4 fruit fly cellular contexts compared by ENCODE assay signal in genomic region chr3R:23284256-23284655, dm6.
TF ChIP-seq lines count a peak whose summit lies in the region.

No protein-coding gene starts in this region.

- no peak for TF ChIP-seq CTCF in whole organism, embryonic (GFP tag; optimal IDR thresholded peaks at IDR 0.05; lab: Kevin White, UChicago)

TF ChIP-seq in whole organism, adult, 20 proteins besides CTCF, POLR2A, EP300 and RAD21:
- TF ChIP-seq CG7101 (tag; optimal IDR thresholded peaks at IDR 0.05; lab: Kevin White, UChicago) (peak; percentile 9), CG33017 (tag; optimal IDR thresholded peaks at IDR 0.05; lab: Kevin White, UChicago) (peak; percentile 30), ovo (GFP tag; optimal IDR thresholded peaks at IDR 0.05; lab: Kevin White, UChicago) (no peak)

TF ChIP-seq in whole organism, embryonic, 481 proteins besides CTCF, POLR2A, EP300 and RAD21 (continues in another document):
- TF ChIP-seq org-1 (GFP tag; optimal IDR thresholded peaks at IDR 0.05; lab: Kevin White, UChicago) (no peak), CG3407 (GFP tag; optimal IDR thresholded peaks at IDR 0.05; lab: Kevin White, UChicago) (no peak), gcm2 (GFP tag; optimal IDR thresholded peaks at IDR 0.05; lab: Kevin White, UChicago) (no peak), CG15011 (GFP tag; optimal IDR thresholded peaks at IDR 0.05; lab: Kevin White, UChicago) (peak; percentile 24), tgo (GFP tag; IDR thresholded peaks at IDR 0.05; lab: Robert Waterston, UW) (no peak), nerfin-2 (GFP tag; IDR thresholded peaks at IDR 0.05; lab: Robert Waterston, UW; ENCODE audit: partially characterized antibody) (no peak), CG18619 (GFP tag; optimal IDR thresholded peaks at IDR 0.05; lab: Kevin White, UChicago) (peak; percentile 12), CG14441 (GFP tag; IDR thresholded peaks at IDR 0.05; lab: Robert Waterston, UW) (no peak), phol (tag; optimal IDR thresholded peaks at IDR 0.05; lab: Kevin White, UChicago) (no peak), hkb (optimal IDR thresholded peaks at IDR 0.05; lab: Kevin White, UChicago) (no peak), hkb (GFP tag; IDR thresholded peaks at IDR 0.05; lab: Robert Waterston, UW) (no peak), ash1 (GFP tag; optimal IDR thresholded peaks at IDR 0.05; lab: Kevin White, UChicago) (no peak), CG33213 (GFP tag; optimal IDR thresholded peaks at IDR 0.05; lab: Kevin White, UChicago) (no peak), Ets97D (GFP tag; optimal IDR thresholded peaks at IDR 0.05; lab: Kevin White, UChicago) (no peak), pum (GFP tag; optimal IDR thresholded peaks at IDR 0.05; lab: Kevin White, UChicago) (no peak), chn (GFP tag; optimal IDR thresholded peaks at IDR 0.05; lab: Kevin White, UChicago) (no peak), CG1529 (GFP tag; optimal IDR thresholded peaks at IDR 0.05; lab: Kevin White, UChicago) (no peak), zf30C (GFP tag; optimal IDR thresholded peaks at IDR 0.05; lab: Kevin White, UChicago) (no peak), CG7839 (tag; optimal IDR thresholded peaks at IDR 0.05; lab: Kevin White, UChicago) (no peak), z (GFP tag; IDR thresholded peaks at IDR 0.05; lab: Robert Waterston, UW) (no peak), luna (GFP tag; optimal IDR thresholded peaks at IDR 0.05; lab: Kevin White, UChicago) (no peak), NC2α (GFP tag; optimal IDR thresholded peaks at IDR 0.05; lab: Kevin White, UChicago) (no peak), fd64A (GFP tag; optimal IDR thresholded peaks at IDR 0.05; lab: Kevin White, UChicago) (peak; percentile 10), zfh1 (GFP tag; IDR thresholded peaks at IDR 0.05; lab: Robert Waterston, UW) (no peak), CHES-1-like (GFP tag; optimal IDR thresholded peaks at IDR 0.05; lab: Kevin White, UChicago) (no peak), CG12219 (GFP tag; optimal IDR thresholded peaks at IDR 0.05; lab: Kevin White, UChicago) (peak; percentile 18), bsh (GFP tag; optimal IDR thresholded peaks at IDR 0.05; lab: Kevin White, UChicago) (peak in 1 of 2 experiments; percentile 8), Asciz (GFP tag; optimal IDR thresholded peaks at IDR 0.05; lab: Kevin White, UChicago) (peak; percentile 49), toy (GFP tag; IDR thresholded peaks at IDR 0.05; lab: Robert Waterston, UW) (no peak), tll (GFP tag; optimal IDR thresholded peaks at IDR 0.05; lab: Kevin White, UChicago) (no peak), mam (GFP tag; optimal IDR thresholded peaks at IDR 0.05; lab: Kevin White, UChicago) (no peak)

TF ChIP-seq in whole organism, prepupa, 60 proteins besides CTCF, POLR2A, EP300 and RAD21:
- TF ChIP-seq CG8632 (GFP tag; optimal IDR thresholded peaks at IDR 0.05; lab: Kevin White, UChicago) (no peak), fkh (GFP tag; optimal IDR thresholded peaks at IDR 0.05; lab: Kevin White, UChicago) (peak; percentile 91), Eip93F (GFP tag; optimal IDR thresholded peaks at IDR 0.05; lab: Kevin White, UChicago) (no peak)

TF ChIP-seq in whole organism, pupa, 21 proteins besides CTCF, POLR2A, EP300 and RAD21:
- peak; percentile 66 for TF ChIP-seq EcR (GFP tag; optimal IDR thresholded peaks at IDR 0.05; lab: Kevin White, UChicago)
- no peak for TF ChIP-seq CG14655 (GFP tag; optimal IDR thresholded peaks at IDR 0.05; lab: Kevin White, UChicago)
